Worm (Caenorhabditis elegans): ENCODE data around the gene pcf-11.

DNA sequence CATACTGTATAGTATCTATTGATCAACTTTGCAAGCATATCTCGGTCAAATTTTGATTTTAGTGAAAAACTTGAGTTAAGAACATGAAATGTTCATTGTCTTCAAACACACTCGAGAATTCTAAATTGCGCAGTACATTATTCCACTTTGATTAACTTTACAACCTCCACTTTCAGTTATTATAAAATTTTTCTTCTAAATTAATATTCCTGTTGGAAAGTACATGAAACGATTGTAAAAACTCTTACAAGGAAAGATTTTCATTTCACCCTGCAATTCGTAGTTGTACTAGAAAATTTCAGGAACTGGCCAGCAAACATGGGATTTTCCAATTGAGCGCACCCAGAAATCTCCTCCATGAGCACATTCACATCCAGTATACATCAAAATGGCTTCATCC, 20.0 kb downstream of the pcf-11 start, which contains the start of gene C45G9.14:
- TF ChIP-seq snpc-4 (tag; optimal IDR thresholded peaks at IDR 0.05) (no peak), nhr-23 (tag; optimal IDR thresholded peaks at IDR 0.05) (no peak), unc-62 (GFP tag; optimal IDR thresholded peaks at IDR 0.05) (no peak), elt-3 (tag; optimal IDR thresholded peaks at IDR 0.05) (no peak), ceh-16 (tag; optimal IDR thresholded peaks at IDR 0.05) (no peak), nhr-12 (tag; optimal IDR thresholded peaks at IDR 0.05) (no peak), fos-1 (tag; optimal IDR thresholded peaks at IDR 0.05) (no peak)

Measured in whole organism, L3 larva.